Fruit fly (Drosophila melanogaster) whole organism, wandering third instar larva: ENCODE results near the gene mal.

Source experiments
- Hr78 ChIP-seq: fragments of >200 bp; optimal IDR thresholded peaks from 2 replicates; lab custom pipeline; 2017; ENCODE audit warnings: missing biosample characterization, missing genetic modification characterization
- Jra ChIP-seq: sonication (Bioruptor generic); optimal IDR thresholded peaks from 2 replicates; lab custom pipeline; 2016; ENCODE audit warnings: missing biosample characterization, missing genetic modification characterization
- Myc ChIP-seq: fragments of >200 bp; optimal IDR thresholded peaks from 2 replicates; lab custom pipeline; 2017
- br ChIP-seq: fragments of 200-800 bp; sonication (Bioruptor generic); optimal IDR thresholded peaks from 2 replicates; lab custom pipeline; 2016; ENCODE audit warnings: missing biosample characterization, missing genetic modification characterization
- dmrt93B ChIP-seq: fragments of 200-800 bp; sonication (Bioruptor generic); optimal IDR thresholded peaks from 2 replicates; lab custom pipeline; 2018; ENCODE audit warnings: missing biosample characterization, mild to moderate bottlenecking, missing genetic modification characterization
- pan ChIP-seq: fragments of >200 bp; optimal IDR thresholded peaks from 2 replicates; lab custom pipeline; 2017

DNA sequence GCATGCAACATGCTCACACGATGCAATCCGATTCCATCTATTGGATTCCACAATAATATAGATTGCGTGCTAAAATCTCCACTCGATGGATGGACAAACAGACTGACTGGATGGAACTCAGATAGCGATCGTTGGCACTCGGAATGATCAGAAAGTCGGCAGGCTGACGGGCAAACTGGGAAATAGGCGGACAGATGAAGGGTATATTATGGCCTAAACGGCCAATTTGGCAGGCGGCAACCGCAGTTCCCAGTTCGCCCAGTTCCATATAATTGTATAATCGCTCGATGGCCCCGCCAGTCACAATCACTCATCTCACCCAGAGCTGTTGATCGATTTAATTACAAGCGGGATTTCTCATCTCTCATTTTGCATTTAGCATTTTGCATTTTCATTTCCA lies 10.2 kb upstream of the mal start, which contains the start of gene Obp19d:
- TF ChIP-seq br (no peak), Hr78 (no peak), Myc (lab: Kevin White, UChicago) (no peak), Jra (GFP tag; lab: Kevin White, UChicago) (no peak), dmrt93B (GFP tag; lab: Kevin White, UChicago) (no peak), pan (no peak)
